Worm (Caenorhabditis elegans) whole organism, early embryonic: ENCODE measurements around the gene C03H5.6.

Source experiments
- B0310.2 ChIP-seq: sonication (generic microtip); optimal IDR thresholded peaks from 2 replicates; lab custom pipeline; 2016; ENCODE audit warnings: mild to moderate bottlenecking, missing genetic modification characterization, missing compliant biosample characterization
- F13C5.2 ChIP-seq: sonication (generic microtip); optimal IDR thresholded peaks from 2 replicates; lab custom pipeline; 2017; ENCODE audit warnings: mild to moderate bottlenecking, missing genetic modification characterization, inconsistent platforms, missing compliant biosample characterization
- aly-1 ChIP-seq: sonication (generic microtip); optimal IDR thresholded peaks from 2 replicates; lab custom pipeline; 2016; ENCODE audit warnings: missing genetic modification characterization, missing compliant biosample characterization
- ama-1 ChIP-seq: fragments of 150-350 bp; optimal IDR thresholded peaks from 2 replicates; lab custom pipeline; 2014
- ceh-13 ChIP-seq: fragments of 200-800 bp; sonication (Bioruptor generic); optimal IDR thresholded peaks from 2 replicates; lab custom pipeline; 2018; ENCODE audit warnings: mild to moderate bottlenecking, missing genetic modification characterization, missing compliant biosample characterization
- ceh-36 ChIP-seq: sonication (generic microtip); optimal IDR thresholded peaks from 2 replicates; lab custom pipeline; 2016; ENCODE audit warnings: missing genetic modification characterization, inconsistent platforms, missing compliant biosample characterization
- ets-7 ChIP-seq: sonication (generic microtip); optimal IDR thresholded peaks from 2 replicates; lab custom pipeline; 2016; ENCODE audit warnings: missing genotype, missing genetic modification characterization, missing compliant biosample characterization
- flt-1 ChIP-seq: fragments of 200-800 bp; sonication (Bioruptor generic); IDR thresholded peaks from 2 replicates; pipeline ENCODE4 v1.3.6; 2022; ENCODE audit warnings: missing genetic modification characterization, missing compliant biosample characterization
- hmbx-1 ChIP-seq: sonication (generic microtip); optimal IDR thresholded peaks from 2 replicates; lab custom pipeline; 2016; ENCODE audit warnings: mild to moderate bottlenecking, missing genetic modification characterization, missing compliant biosample characterization
- hmg-4 ChIP-seq: fragments of 200-800 bp; sonication (Bioruptor generic); optimal IDR thresholded peaks from 2 replicates; lab custom pipeline; 2018; ENCODE audit warnings: mild to moderate bottlenecking, missing genetic modification characterization, missing compliant biosample characterization
- hnd-1 ChIP-seq: sonication (generic microtip); optimal IDR thresholded peaks from 2 replicates; lab custom pipeline; 2016; ENCODE audit warnings: missing genetic modification characterization, missing compliant biosample characterization
- pes-1 ChIP-seq: fragments of 200-800 bp; sonication (Bioruptor generic); IDR thresholded peaks from 2 replicates; pipeline ENCODE4 v1.3.6; 2022; ENCODE audit warnings: missing genetic modification reagents, missing genetic modification characterization, missing compliant biosample characterization
- scrt-1 ChIP-seq: fragments of 200-800 bp; sonication (Bioruptor generic); IDR thresholded peaks from 2 replicates; pipeline ENCODE4 v1.3.6; 2022; ENCODE audit warnings: missing genetic modification characterization, missing compliant biosample characterization
- sea-1 ChIP-seq: fragments of 200-800 bp; sonication (Bioruptor generic); conservative IDR thresholded peaks from 2 replicates; pipeline ENCODE4 v1.3.6; 2022; ENCODE audit warnings: missing genetic modification characterization, missing compliant biosample characterization
- tbx-11 ChIP-seq: fragments of 200-800 bp; sonication (Bioruptor generic); IDR thresholded peaks from 2 replicates; pipeline ENCODE4 v1.3.6; 2022; ENCODE audit warnings: missing genetic modification characterization, missing compliant biosample characterization
- tbx-37 ChIP-seq: fragments of 200-800 bp; sonication (Bioruptor generic); conservative IDR thresholded peaks from 2 replicates; pipeline ENCODE4 v1.3.6; 2022; ENCODE audit warnings: missing genetic modification reagents, missing genetic modification characterization, missing compliant biosample characterization
- tra-4 ChIP-seq: sonication (generic microtip); optimal IDR thresholded peaks from 2 replicates; lab custom pipeline; 2017; ENCODE audit warnings: missing genetic modification characterization, missing compliant biosample characterization

Gene C03H5.6

DNA sequence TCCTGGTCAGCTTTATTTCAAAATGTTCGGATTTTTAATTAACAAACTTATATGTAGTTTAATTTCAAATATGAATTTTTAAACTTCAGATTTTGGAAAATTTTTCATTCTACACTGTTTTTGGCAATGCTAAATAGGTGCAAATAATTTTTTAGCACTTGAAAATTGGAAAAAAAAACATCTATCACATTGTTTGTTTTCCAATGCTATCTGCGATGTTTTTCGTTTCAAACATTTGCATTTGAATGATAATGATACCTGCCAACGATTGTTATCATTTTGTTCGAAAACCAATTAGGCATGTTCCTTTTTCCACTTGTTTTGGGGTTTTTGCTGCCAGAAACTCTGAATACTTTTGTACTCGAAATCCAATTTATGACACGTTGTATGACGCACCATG lies 24.3 kb downstream of the C03H5.6 start, which contains the start of gene C03H5.4:
TSS of gene C03H5.4 (plus strand) at position 301 of the 400 bp plus-strand sequence.
- TF ChIP-seq scrt-1, result no peak

DNA sequence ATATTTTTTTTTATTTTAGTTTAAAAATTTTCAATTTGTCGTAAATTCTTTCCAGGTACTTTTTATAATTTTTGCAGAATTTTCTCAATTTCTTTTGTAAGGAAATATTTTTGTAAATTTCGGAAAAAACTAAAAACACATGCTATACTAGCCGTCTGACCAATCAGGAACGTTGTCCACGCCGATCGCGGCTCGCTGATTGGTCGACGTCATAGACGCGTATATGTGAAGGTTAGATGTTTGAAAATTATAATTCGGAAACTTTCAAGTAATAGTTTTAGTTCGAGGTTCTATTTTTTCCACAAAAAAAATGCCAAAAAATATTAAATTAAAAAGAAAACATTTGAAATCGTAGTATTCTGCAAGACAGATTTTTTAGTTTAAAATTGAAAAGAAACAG lies 27.0 kb downstream of the C03H5.6 start:
- TF ChIP-seq tbx-11 (GFP tag; lab: Robert Waterston, UW) (no peak), F13C5.2 (tag; lab: Kevin White, UChicago) (no peak), hmg-4 (no peak), B0310.2 (tag; lab: Kevin White, UChicago) (no peak), ceh-36 (tag; lab: Kevin White, UChicago) (no peak), flt-1 (GFP tag; lab: Robert Waterston, UW) (no peak), tbx-37 (no peak), ets-7 (tag; lab: Kevin White, UChicago) (no peak), pes-1 (GFP tag; lab: Robert Waterston, UW) (no peak), hnd-1 (tag; lab: Kevin White, UChicago) (no peak), aly-1 (tag; lab: Kevin White, UChicago) (no peak)

DNA sequence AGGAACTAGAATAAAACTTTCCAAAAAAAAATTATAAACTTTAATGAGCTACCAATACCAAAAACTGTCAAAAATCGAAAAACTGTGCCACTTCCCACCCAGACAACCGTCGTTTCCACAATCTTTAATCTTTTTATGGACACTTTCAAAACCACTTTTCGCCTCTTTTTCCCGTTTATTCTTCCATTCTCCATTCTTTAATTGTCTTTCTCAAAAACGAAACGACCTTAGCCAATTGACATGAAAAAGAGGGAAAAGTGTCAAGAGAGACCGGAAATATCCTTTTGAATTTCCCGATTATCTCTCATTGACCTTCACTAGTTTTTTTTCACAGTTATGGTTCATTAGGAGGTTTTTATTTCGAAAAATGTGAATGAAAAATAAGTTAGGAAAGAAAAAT lies 27.7 kb downstream of the C03H5.6 start:
- TF ChIP-seq ets-7 (tag; lab: Kevin White, UChicago) (no peak), pes-1 (GFP tag; lab: Robert Waterston, UW) (no peak), aly-1 (tag; lab: Kevin White, UChicago) (no peak)

DNA sequence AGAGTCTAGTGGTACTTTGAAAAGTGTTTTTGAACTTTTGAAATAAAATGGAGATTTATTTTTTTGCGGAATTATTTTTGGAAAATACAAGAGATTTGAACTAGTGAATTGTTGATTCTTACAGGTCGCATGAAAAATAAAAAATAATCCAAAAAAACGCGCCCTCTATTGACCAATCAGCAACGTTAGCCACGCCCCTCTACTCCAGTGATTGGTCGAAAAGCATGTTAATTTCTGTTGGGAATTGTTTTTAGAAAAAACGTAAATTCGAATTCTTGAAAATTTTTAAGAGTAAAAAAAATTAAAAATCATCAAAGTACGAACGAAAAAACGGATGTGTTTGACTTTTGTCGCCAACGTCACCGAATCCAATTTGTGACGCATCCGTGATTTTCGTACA lies 28.8 kb downstream of the C03H5.6 start:
- TF ChIP-seq ets-7 (tag; lab: Kevin White, UChicago), result no peak
- TF ChIP-seq tra-4, result no peak
- TF ChIP-seq ama-1, result no peak
- no peak for TF ChIP-seq ceh-36 (tag; lab: Kevin White, UChicago)
- TF ChIP-seq B0310.2 (tag; lab: Kevin White, UChicago), result no peak
- no peak for TF ChIP-seq tbx-11 (GFP tag; lab: Robert Waterston, UW)
- TF ChIP-seq sea-1, result no peak
- no peak for TF ChIP-seq aly-1 (tag; lab: Kevin White, UChicago)
- no peak for TF ChIP-seq hnd-1 (tag; lab: Kevin White, UChicago)

DNA sequence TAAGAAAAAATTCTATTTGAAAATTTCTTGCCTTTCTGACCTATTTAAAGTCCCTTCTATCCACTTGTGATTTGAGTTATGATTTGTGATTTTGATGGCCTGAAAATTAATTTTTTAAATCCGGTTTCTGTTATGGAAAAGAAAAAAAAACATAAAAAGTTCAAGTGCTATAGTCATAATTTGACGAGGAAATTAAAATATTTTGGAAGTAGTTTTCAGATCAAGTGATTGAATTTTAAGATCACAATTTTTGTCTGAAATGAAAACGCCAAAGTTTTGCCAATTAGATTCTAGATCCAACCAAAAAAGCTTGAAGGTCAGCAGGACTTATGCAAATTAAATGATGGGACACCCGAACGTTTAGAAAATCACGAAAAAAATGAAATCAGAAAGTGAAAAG lies 31.8 kb downstream of the C03H5.6 start, which contains the start of gene ptr-3:
TSS of gene ptr-3 (minus strand) at position 101 of the 400 bp plus-strand sequence.
- TF ChIP-seq ama-1, result no peak
- TF ChIP-seq hnd-1 (tag; lab: Kevin White, UChicago), result no peak
- no peak for TF ChIP-seq B0310.2 (tag; lab: Kevin White, UChicago)
- no peak for TF ChIP-seq tbx-11 (GFP tag; lab: Robert Waterston, UW)
- no peak for TF ChIP-seq tbx-37
- TF ChIP-seq ceh-13 (GFP tag; lab: Kevin White, UChicago), result no peak
- no peak for TF ChIP-seq ceh-36 (tag; lab: Kevin White, UChicago)
- no peak for TF ChIP-seq ets-7 (tag; lab: Kevin White, UChicago)
- TF ChIP-seq tra-4, result no peak

DNA sequence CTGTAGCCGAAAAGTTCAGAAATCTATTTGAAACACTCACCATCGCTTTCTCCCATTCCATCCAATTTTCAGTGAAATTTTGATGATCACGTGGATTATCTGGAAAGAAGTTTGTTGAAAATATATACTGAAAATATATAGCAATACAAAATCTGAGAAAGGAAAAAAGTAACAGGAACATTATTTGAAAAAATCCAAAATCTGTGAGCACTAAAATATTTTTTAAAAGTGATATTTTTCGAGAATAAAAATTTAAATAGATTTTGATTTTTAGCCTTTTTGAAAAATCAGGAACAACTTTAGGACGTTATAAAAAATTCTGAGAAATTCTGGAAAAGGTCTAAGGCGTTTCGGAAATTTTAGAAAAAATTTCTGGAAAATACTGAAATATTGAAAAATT lies 42.3 kb downstream of the C03H5.6 start, which contains the start of gene dmsr-4:
TSS of gene dmsr-4 (minus strand) at position 101 of the 400 bp plus-strand sequence.
- TF ChIP-seq tbx-11 (GFP tag; lab: Robert Waterston, UW), result no peak
- no peak for TF ChIP-seq pes-1 (GFP tag; lab: Robert Waterston, UW)
- no peak for TF ChIP-seq ceh-13 (GFP tag; lab: Kevin White, UChicago)
- no peak for TF ChIP-seq flt-1 (GFP tag; lab: Robert Waterston, UW)
- TF ChIP-seq B0310.2 (tag; lab: Kevin White, UChicago), result no peak
- TF ChIP-seq ceh-36 (tag; lab: Kevin White, UChicago), result no peak
- no peak for TF ChIP-seq hmbx-1 (tag; lab: Kevin White, UChicago)
- no peak for TF ChIP-seq aly-1 (tag; lab: Kevin White, UChicago)
- no peak for TF ChIP-seq ets-7 (tag; lab: Kevin White, UChicago)
- no peak for TF ChIP-seq scrt-1
- TF ChIP-seq ama-1, result no peak
- TF ChIP-seq F13C5.2 (tag; lab: Kevin White, UChicago), result no peak

DNA sequence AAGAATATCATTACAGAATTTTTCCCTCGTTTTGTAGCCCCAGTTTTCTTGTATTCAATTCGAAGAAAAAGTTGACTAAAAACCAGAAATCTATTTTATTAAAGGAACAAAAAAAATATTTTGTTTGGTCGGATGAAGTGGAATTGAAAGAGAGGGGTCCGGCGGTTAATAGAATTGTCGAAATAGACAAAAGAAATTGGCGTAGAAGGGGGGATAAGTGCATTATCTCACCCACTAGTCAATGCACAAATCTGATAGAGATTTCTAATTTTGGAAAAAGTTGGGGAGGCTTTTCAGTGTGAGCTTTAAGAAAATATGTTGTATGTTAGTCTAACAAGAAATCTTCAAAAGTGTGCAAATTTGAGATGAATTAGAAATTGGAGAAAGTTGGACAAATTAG lies 44.7 kb downstream of the C03H5.6 start:
- TF ChIP-seq sea-1 (no peak), ets-7 (tag; lab: Kevin White, UChicago) (no peak), tbx-37 (no peak), scrt-1 (no peak), ceh-13 (GFP tag; lab: Kevin White, UChicago) (no peak), F13C5.2 (tag; lab: Kevin White, UChicago) (no peak), ama-1 (no peak), hmbx-1 (tag; lab: Kevin White, UChicago) (no peak), ceh-36 (tag; lab: Kevin White, UChicago) (no peak), hnd-1 (tag; lab: Kevin White, UChicago) (no peak), B0310.2 (tag; lab: Kevin White, UChicago) (no peak), tra-4 (no peak), flt-1 (GFP tag; lab: Robert Waterston, UW) (no peak)

DNA sequence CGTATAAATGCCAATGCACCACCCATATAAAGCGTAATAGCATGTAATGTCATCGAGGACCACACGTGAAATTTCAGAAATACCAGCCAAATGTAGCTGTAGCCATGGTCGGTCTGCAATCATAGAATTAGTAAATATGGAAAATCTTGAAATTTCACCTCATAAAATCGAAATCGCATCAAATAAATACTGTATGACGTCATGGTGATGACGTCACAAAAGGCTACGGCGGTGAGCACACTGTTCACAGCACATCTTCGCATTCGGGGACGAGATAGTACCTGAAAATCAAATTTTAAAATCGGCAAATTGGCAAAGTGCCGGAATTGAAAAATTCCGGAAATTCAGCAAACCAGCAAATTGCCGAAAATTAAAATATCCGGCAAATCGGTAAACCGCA lies 49.5 kb downstream of the C03H5.6 start:
- no peak for TF ChIP-seq ceh-36 (tag; lab: Kevin White, UChicago)
- TF ChIP-seq hnd-1 (tag; lab: Kevin White, UChicago), result no peak
- TF ChIP-seq tbx-11 (GFP tag; lab: Robert Waterston, UW), result no peak
- no peak for TF ChIP-seq hmg-4
- TF ChIP-seq tra-4, result no peak
- no peak for TF ChIP-seq ceh-13 (GFP tag; lab: Kevin White, UChicago)
- no peak for TF ChIP-seq aly-1 (tag; lab: Kevin White, UChicago)
- no peak for TF ChIP-seq scrt-1
- no peak for TF ChIP-seq flt-1 (GFP tag; lab: Robert Waterston, UW)
- TF ChIP-seq sea-1, result no peak
- no peak for TF ChIP-seq F13C5.2 (tag; lab: Kevin White, UChicago)
- no peak for TF ChIP-seq tbx-37
- no peak for TF ChIP-seq B0310.2 (tag; lab: Kevin White, UChicago)
